Worm (Caenorhabditis elegans): ENCODE measurements around the gene cutl-12.

cutl-12 gene

ce11 chrII:8602337-8602944 lies 31.8 kb downstream of the cutl-12 start, which contains the start of the genes cpf-1 and rpl-26:
TSS of gene cpf-1 (minus strand) at chrII:8602440.
TSS of gene rpl-26 (plus strand) at chrII:8602785.
- TF ChIP-seq unc-62 (GFP tag; optimal IDR thresholded peaks at IDR 0.05) = no peak

DNA sequence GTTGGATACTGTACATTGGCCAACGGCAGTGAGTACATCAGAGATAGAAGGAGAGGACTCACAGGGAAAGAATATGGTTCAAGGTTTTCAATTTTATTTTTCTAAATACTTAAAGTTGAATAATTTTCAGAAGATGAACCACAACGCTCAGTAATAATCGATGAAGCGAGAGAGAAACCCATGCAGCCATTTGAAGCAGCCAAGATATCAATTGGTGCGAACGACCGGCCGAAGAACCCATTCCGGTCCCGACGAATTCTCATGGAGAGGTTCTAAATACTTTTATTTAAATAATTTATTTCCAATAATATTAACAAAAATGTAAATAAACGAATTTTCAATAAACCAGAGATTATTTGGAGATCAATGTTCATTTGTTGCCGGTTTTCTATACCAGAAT lies 34.1 kb downstream of the cutl-12 start, which contains the start of gene pigg-1:
Gene pigg-1, minus strand, starts transcription at position 101 of the 400 bp plus-strand sequence.
- TF ChIP-seq unc-62 (GFP tag; optimal IDR thresholded peaks at IDR 0.05) = no peak

DNA sequence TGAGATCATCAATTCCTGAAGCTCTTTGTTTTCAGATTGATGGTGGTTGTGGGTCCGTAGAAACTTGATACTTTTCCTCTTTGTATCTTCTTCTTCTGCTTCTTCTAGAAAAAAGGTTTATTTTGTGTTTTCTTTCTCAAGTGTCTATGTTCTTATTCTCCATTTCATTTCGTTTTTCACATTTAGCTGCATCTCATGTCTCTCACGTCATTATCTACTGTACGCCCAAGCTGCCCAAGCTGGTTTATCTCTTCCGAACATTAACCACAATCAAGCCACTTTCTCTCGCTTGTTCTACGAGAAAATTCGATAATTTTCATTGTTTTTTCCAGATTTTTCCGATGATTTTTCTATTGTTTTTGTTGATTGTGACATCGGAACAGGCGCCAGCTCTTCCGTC lies 35.1 kb downstream of the cutl-12 start, which contains the start of gene F28C6.5:
Gene F28C6.5, plus strand, starts transcription at position 301 of the 400 bp plus-strand sequence.
- TF ChIP-seq unc-62 (GFP tag; optimal IDR thresholded peaks at IDR 0.05) = no peak

DNA sequence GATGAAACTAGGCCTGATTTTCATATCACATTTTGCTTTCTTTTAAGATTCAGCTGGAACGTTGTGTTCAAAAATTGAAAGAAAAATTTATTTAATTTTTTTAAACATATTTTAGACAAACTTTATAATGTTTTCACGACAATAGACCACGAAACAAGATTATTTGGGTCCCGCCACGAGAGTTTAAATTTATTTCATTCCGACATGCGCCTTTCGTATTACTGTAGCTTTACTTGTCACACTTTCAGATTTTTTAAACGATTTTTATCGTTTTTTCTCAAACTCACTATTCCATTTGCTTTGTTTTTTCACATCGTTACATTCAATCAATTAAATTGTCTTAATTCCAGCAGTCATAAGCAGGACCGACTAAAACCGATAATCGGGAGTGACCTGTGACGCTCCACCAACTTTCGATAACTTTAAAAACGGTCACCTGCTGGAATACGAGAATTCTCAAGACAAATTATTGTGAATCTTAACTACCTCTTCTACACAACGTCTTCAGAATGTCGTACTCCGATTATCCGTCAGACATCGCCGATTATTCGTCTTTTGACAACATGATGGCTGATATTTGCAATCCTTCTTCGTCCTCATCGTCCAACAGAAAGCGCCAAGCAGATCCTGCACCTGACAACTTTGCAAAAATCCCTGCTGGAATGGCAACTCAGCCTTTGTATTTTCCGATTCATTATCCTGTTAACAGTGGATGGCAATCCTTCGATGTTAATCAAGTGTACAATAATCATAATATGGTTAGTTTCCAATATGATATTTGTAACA lies 40.3 kb downstream of the cutl-12 start, which contains the start of gene aptf-3:
Gene aptf-3, plus strand, starts transcription at position 351 of the 786 bp plus-strand sequence.
- no peak for TF ChIP-seq unc-62 (GFP tag; optimal IDR thresholded peaks at IDR 0.05)

ce11 chrII:8590684-8591083 lies 43.6 kb downstream of the cutl-12 start, which contains the start of gene aptf-4:
TSS of gene aptf-4 (plus strand) at chrII:8590984.
- TF ChIP-seq unc-62 (GFP tag; optimal IDR thresholded peaks at IDR 0.05) = no peak

DNA sequence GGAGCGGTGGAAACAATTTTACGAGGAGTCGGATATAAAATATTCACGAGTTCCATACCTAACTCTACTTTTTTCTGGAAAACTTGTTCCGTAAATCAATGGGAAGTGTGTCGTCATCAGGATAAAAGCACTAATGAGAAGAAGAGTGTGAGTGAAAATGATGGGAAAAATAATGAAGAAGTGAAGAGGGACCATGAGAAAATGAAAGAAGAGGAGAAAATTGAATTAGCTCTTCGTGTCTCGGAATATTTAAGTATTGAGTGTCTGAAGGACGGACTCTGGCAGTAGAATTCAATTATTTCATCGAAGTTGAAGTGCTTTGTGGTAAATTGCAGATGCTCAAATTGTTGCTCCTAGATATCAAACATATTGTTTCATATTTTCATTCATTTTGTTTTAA lies 45.1 kb downstream of the cutl-12 start:
- no peak for TF ChIP-seq unc-62 (GFP tag; optimal IDR thresholded peaks at IDR 0.05)

DNA sequence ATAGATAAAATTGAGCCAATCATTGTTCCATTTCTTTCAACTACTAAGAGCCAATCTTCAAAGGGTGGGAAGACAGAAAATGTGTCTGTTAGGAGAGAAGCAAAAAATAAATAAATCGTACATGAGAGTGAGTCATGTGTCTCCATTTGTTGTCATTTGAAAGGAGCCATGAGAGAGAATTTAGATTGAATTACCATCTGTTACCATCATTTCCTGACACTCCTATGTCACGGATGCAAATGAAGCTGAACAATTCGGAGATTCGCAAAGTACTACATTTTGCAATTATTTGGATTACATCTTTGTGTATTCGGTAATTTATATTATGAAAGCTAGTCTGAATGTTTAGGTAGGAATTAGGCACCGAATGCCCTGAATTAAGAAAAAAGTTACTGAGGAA lies 45.8 kb downstream of the cutl-12 start:
- TF ChIP-seq unc-62 (GFP tag; optimal IDR thresholded peaks at IDR 0.05) = no peak

DNA sequence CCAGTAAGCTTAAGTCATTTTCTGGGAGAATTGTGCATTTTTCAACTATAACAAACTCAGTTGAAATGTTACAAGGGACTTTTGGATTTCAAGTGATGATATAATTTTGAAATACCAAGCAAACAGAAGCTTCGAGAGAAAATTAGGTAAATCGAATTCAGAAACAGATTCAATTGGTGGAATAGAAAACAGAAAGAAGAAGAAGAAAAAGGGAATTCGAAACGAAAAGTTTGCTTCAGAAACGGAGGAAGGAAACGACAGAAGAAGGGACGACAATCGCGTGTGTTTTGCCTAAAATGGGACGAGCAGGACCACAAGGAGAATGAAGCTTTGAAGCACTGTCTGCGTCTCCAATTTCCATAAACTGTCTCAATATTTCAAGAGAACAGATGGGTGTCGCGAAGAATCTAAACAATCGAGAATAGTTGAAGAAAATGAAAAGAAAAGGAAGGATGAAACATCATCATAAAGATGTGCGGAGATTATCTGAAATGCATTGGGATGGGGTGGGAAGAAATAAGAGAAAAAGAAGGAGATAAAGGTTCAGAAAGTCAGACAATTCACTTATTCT lies 46.5 kb downstream of the cutl-12 start:
- no peak for TF ChIP-seq unc-62 (GFP tag; optimal IDR thresholded peaks at IDR 0.05)

DNA sequence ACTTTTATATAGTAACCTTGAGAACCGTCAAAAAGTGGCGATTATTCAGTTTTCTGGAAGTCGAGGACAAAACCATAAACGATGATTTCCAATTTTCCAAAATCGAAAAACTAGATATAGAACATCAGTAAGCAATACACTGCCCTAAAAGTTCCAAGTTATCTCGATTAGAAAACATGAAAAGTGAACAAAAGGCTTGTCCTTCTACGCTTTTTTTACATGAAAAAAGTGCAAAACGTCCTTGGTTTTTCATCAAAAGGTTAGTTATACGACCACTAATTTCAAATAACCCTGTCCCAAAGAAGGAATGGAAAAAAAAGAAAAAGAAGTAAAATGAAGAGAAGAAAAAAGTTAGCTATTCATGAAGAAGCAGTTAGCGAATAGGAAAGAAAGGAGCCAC lies 48.4 kb downstream of the cutl-12 start:
- TF ChIP-seq unc-62 (GFP tag; optimal IDR thresholded peaks at IDR 0.05) = no peak

DNA sequence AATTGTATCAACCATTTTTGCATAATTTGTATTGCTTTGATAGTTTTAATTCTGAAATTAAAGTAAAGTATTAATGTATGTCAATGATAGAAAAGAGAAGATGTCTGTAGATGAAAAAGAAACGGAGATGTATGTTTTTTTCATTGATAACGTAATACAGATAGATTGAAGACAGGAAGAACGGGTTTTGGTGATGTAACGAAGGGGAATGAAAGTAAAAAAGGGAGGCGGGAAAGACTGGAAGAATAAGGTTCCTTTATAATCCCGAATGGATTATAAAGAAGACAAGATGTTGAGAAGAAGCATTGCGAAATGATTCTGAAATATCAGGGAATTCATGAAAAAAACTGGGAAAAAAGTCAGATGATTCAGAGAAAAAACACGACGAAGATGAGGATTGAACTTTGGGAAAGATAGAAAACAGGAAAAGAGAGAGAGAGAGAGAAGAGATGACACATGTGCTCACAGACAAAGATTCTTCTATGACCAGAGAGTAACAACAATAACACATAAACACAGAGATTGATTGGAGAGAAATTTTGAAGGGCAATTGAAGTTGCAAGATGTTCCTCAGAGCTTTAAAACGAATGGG lies 49.2 kb downstream of the cutl-12 start, which contains the start of gene F54C9.11:
Gene F54C9.11, minus strand, starts transcription at position 51 of the 592 bp plus-strand sequence.
- TF ChIP-seq unc-62 (GFP tag; optimal IDR thresholded peaks at IDR 0.05) = no peak

- TF ChIP-seq unc-62 (GFP tag; optimal IDR thresholded peaks at IDR 0.05) = no peak
Measured at ce11 chrII:8583035-8583434, 51.3 kb downstream of the cutl-12 start.

- no peak for TF ChIP-seq unc-62 (GFP tag; optimal IDR thresholded peaks at IDR 0.05)
Measured at ce11 chrII:8581700-8582099, 52.6 kb downstream of the cutl-12 start, which contains the start of gene arl-1. TSS of gene arl-1 (plus strand) at chrII:8582000.
